Fruit fly (Drosophila melanogaster) whole organism, embryonic: ENCODE data around the gene Gycbeta100B.

Source experiments
- Bteb2 ChIP-seq: fragments of 200-800 bp; sonication (Bioruptor generic); optimal IDR thresholded peaks from 2 replicates; lab custom pipeline; 2016; ENCODE audit warnings: missing biosample characterization, missing genetic modification characterization
- CG10462 ChIP-seq: fragments of 200-800 bp; sonication (Bioruptor generic); optimal IDR thresholded peaks from 2 replicates; lab custom pipeline; 2016; ENCODE audit warnings: missing biosample characterization, missing genetic modification characterization
- CG10543 ChIP-seq: fragments of 200-800 bp; sonication (Bioruptor generic); optimal IDR thresholded peaks from 3 replicates; lab custom pipeline; 2017; ENCODE audit warnings: missing biosample characterization, mild to moderate bottlenecking, missing genetic modification characterization, moderate library complexity
- CG10979 ChIP-seq: fragments of 200-800 bp; sonication (Bioruptor generic); optimal IDR thresholded peaks from 2 replicates; lab custom pipeline; 2018; ENCODE audit warnings: missing biosample characterization, mild to moderate bottlenecking, missing genetic modification characterization, moderate library complexity
- CG12299 ChIP-seq: fragments of 200-800 bp; sonication (Bioruptor generic); optimal IDR thresholded peaks from 2 replicates; lab custom pipeline; 2018; ENCODE audit warnings: missing biosample characterization, mild to moderate bottlenecking, missing genetic modification characterization
- CG13123 ChIP-seq: fragments of 200-800 bp; sonication (Bioruptor generic); optimal IDR thresholded peaks from 2 replicates; lab custom pipeline; 2016; ENCODE audit warnings: missing biosample characterization, missing genetic modification characterization
- CG13624 ChIP-seq: fragments of 200-800 bp; sonication (Bioruptor generic); optimal IDR thresholded peaks from 2 replicates; lab custom pipeline; 2016; ENCODE audit warnings: missing biosample characterization, missing genetic modification characterization
- CG13775 ChIP-seq: fragments of 200-800 bp; sonication (Bioruptor generic); optimal IDR thresholded peaks from 3 replicates; lab custom pipeline; 2017; ENCODE audit warnings: missing biosample characterization, mild to moderate bottlenecking, missing genetic modification characterization
- CG14050 ChIP-seq: fragments of 200-800 bp; sonication (Bioruptor generic); IDR thresholded peaks from 3 replicates; pipeline ENCODE4 v1.3.6; 2022; ENCODE audit warnings: missing biosample characterization, missing genetic modification characterization
- CG14965 ChIP-seq: fragments of 200-800 bp; sonication (Bioruptor generic); optimal IDR thresholded peaks from 2 replicates; lab custom pipeline; 2016; ENCODE audit warnings: missing biosample characterization, missing genetic modification characterization, borderline replicate concordance
- CG1602 ChIP-seq: fragments of 200-800 bp; sonication (Bioruptor generic); optimal IDR thresholded peaks from 3 replicates; lab custom pipeline; 2016; ENCODE audit warnings: missing biosample characterization, missing genetic modification characterization
- CG1603 ChIP-seq: fragments of 200-800 bp; sonication (Bioruptor generic); optimal IDR thresholded peaks from 2 replicates; lab custom pipeline; 2019; ENCODE audit warnings: missing biosample characterization, mild to moderate bottlenecking, missing genetic modification characterization, moderate library complexity
- CG17385 ChIP-seq: fragments of 200-800 bp; sonication (Bioruptor generic); optimal IDR thresholded peaks from 3 replicates; lab custom pipeline; 2018; ENCODE audit warnings: missing biosample characterization, mild to moderate bottlenecking, missing genetic modification characterization
- CG18011 ChIP-seq: fragments of 200-800 bp; sonication (Bioruptor generic); optimal IDR thresholded peaks from 2 replicates; lab custom pipeline; 2017; ENCODE audit warnings: missing biosample characterization, missing genetic modification characterization, mild to moderate bottlenecking, moderate library complexity, missing genotype
- CG3407 ChIP-seq: fragments of 200-800 bp; sonication (Bioruptor generic); optimal IDR thresholded peaks from 2 replicates; lab custom pipeline; 2018; ENCODE audit warnings: missing biosample characterization, mild to moderate bottlenecking, missing genetic modification characterization
- CG4360 ChIP-seq: fragments of 200-800 bp; sonication (Bioruptor generic); IDR thresholded peaks from 2 replicates; pipeline ENCODE4 v1.3.6; 2022; ENCODE audit warnings: missing biosample characterization, missing genetic modification characterization
- CG4617 ChIP-seq: fragments of 200-800 bp; sonication (Bioruptor generic); optimal IDR thresholded peaks from 3 replicates; lab custom pipeline; 2016; ENCODE audit warnings: missing biosample characterization, missing genetic modification characterization, borderline replicate concordance
- CG6254 ChIP-seq: fragments of 200-800 bp; sonication (Bioruptor generic); optimal IDR thresholded peaks from 3 replicates; lab custom pipeline; 2017; ENCODE audit warnings: mild to moderate bottlenecking, missing biosample characterization, missing genetic modification reagents, missing genetic modification characterization
- CG6791 ChIP-seq: fragments of 200-800 bp; sonication (Bioruptor generic); IDR thresholded peaks from 3 replicates; pipeline ENCODE4 v1.3.6; 2022; ENCODE audit warnings: missing biosample characterization, missing genetic modification characterization; ENCODE audit not compliant: partially characterized antibody
- CG8290 ChIP-seq, 3 experiments: fragments of 200-800 bp; sonication (Bioruptor generic); optimal IDR thresholded peaks; 2 replicates each; lab custom pipeline; 2016 to 2019; ENCODE audit warnings: missing biosample characterization in 3 of 3, missing genetic modification characterization in 3 of 3, mild to moderate bottlenecking in 2 of 3, moderate library complexity in 1 of 3
- CG8388 ChIP-seq: fragments of 200-800 bp; sonication (Bioruptor generic); optimal IDR thresholded peaks from 2 replicates; lab custom pipeline; 2019; ENCODE audit warnings: missing biosample characterization, mild to moderate bottlenecking, missing genetic modification characterization, moderate library complexity
- Dek ChIP-seq: fragments of 200-800 bp; sonication (Bioruptor generic); optimal IDR thresholded peaks from 3 replicates; lab custom pipeline; 2019; ENCODE audit warnings: missing biosample characterization, mild to moderate bottlenecking, missing genetic modification characterization, moderate library complexity
- Dll ChIP-seq: fragments of 200-800 bp; sonication (Bioruptor generic); IDR thresholded peaks from 4 replicates; pipeline ENCODE4 v1.3.6; 2022; ENCODE audit warnings: missing biosample characterization, missing genetic modification characterization; ENCODE audit not compliant: partially characterized antibody
- Fer2 ChIP-seq: fragments of 200-800 bp; sonication (Bioruptor generic); optimal IDR thresholded peaks from 2 replicates; lab custom pipeline; 2018; ENCODE audit warnings: missing biosample characterization, mild to moderate bottlenecking, missing genetic modification characterization, moderate library complexity
- MESR4 ChIP-seq: fragments of 200-800 bp; sonication (Bioruptor generic); optimal IDR thresholded peaks from 2 replicates; lab custom pipeline; 2018; ENCODE audit warnings: missing biosample characterization, mild to moderate bottlenecking, missing genetic modification characterization, moderate library complexity
- Med ChIP-seq: fragments of 200-800 bp; sonication (Bioruptor generic); peaks from one replicate; lab custom pipeline; 2016; ENCODE audit warnings: missing biosample characterization, missing genetic modification characterization, mild to moderate bottlenecking, inconsistent platforms, moderate library complexity
- Nf-YA ChIP-seq: fragments of 200-800 bp; sonication (Bioruptor generic); IDR thresholded peaks from 2 replicates; pipeline ENCODE4 v1.3.6; 2022; ENCODE audit warnings: missing biosample characterization, missing genetic modification characterization
- Opbp ChIP-seq: fragments of 200-800 bp; sonication (Bioruptor generic); IDR thresholded peaks from 3 replicates; pipeline ENCODE4 v1.3.6; 2022; ENCODE audit warnings: missing biosample characterization, missing genetic modification characterization; ENCODE audit not compliant: partially characterized antibody
- Side ChIP-seq: fragments of 200-800 bp; sonication (Bioruptor generic); optimal IDR thresholded peaks from 2 replicates; lab custom pipeline; 2016; ENCODE audit warnings: missing biosample characterization, missing genetic modification characterization
- Sry-β ChIP-seq: fragments of 200-800 bp; sonication (Bioruptor generic); optimal IDR thresholded peaks from 2 replicates; lab custom pipeline; 2018; ENCODE audit warnings: missing biosample characterization, mild to moderate bottlenecking, missing genetic modification characterization, moderate library complexity
- Usf ChIP-seq: fragments of 200-800 bp; sonication (Bioruptor generic); optimal IDR thresholded peaks from 2 replicates; lab custom pipeline; 2017; ENCODE audit warnings: missing genotype, missing biosample characterization, missing genetic modification characterization
- YL-1 ChIP-seq: fragments of 200-800 bp; sonication (Bioruptor generic); optimal IDR thresholded peaks from 3 replicates; lab custom pipeline; 2017; ENCODE audit warnings: missing biosample characterization, mild to moderate bottlenecking, missing genetic modification characterization
- ac ChIP-seq: fragments of 200-800 bp; sonication (Bioruptor generic); optimal IDR thresholded peaks from 3 replicates; lab custom pipeline; 2017; ENCODE audit warnings: missing biosample characterization, mild to moderate bottlenecking, missing genetic modification characterization
- bbx ChIP-seq: fragments of 200-800 bp; sonication (Bioruptor generic); IDR thresholded peaks from 2 replicates; pipeline ENCODE4 v1.3.6; 2022; ENCODE audit warnings: missing biosample characterization, missing genetic modification characterization; ENCODE audit not compliant: partially characterized antibody
- bigmax ChIP-seq: fragments of 200-800 bp; sonication (Bioruptor generic); optimal IDR thresholded peaks from 2 replicates; lab custom pipeline; 2018; ENCODE audit warnings: missing biosample characterization, mild to moderate bottlenecking, missing genetic modification characterization
- br ChIP-seq: fragments of >200 bp; optimal IDR thresholded peaks from 2 replicates; lab custom pipeline; 2017
- btn ChIP-seq: fragments of 200-800 bp; sonication (Bioruptor generic); optimal IDR thresholded peaks from 2 replicates; lab custom pipeline; 2016; ENCODE audit warnings: missing biosample characterization, missing genetic modification characterization
- cad ChIP-seq: fragments of >200 bp; optimal IDR thresholded peaks from 2 replicates; lab custom pipeline; 2017; ENCODE audit warnings: missing biosample characterization, missing genetic modification characterization
- dm ChIP-seq: fragments of 200-800 bp; sonication (Bioruptor generic); optimal IDR thresholded peaks from 3 replicates; lab custom pipeline; 2016; ENCODE audit warnings: missing biosample characterization, missing genetic modification characterization
- dpn ChIP-seq, 2 experiments: fragments of 200-800 bp; sonication (Bioruptor generic); optimal IDR thresholded peaks; 3 replicates each; lab custom pipeline; 2016; ENCODE audit warnings: missing biosample characterization in 2 of 2, missing genetic modification characterization in 2 of 2
- ewg ChIP-seq: fragments of 200-800 bp; sonication (Bioruptor generic); optimal IDR thresholded peaks from 3 replicates; lab custom pipeline; 2017; ENCODE audit warnings: mild to moderate bottlenecking, missing biosample characterization, missing genetic modification reagents, missing genetic modification characterization
- exex ChIP-seq: fragments of 200-800 bp; sonication (Bioruptor generic); optimal IDR thresholded peaks from 4 replicates; lab custom pipeline; 2018; ENCODE audit warnings: missing biosample characterization, mild to moderate bottlenecking, missing genetic modification characterization, moderate library complexity
- fd3F ChIP-seq: fragments of 200-800 bp; sonication (Bioruptor generic); optimal IDR thresholded peaks from 2 replicates; lab custom pipeline; 2018; ENCODE audit warnings: missing biosample characterization, mild to moderate bottlenecking, missing genetic modification characterization, moderate library complexity
- lola ChIP-seq, 3 experiments: fragments of >200 bp in 2 of 3; fragments of 200-800 bp in 1 of 3; sonication (Bioruptor generic) in 1 of 3; optimal IDR thresholded peaks; 2 replicates each; lab custom pipeline; 2017 to 2019; ENCODE audit warnings: missing biosample characterization in 3 of 3, missing genetic modification characterization in 3 of 3, mild to moderate bottlenecking in 1 of 3, moderate library complexity in 1 of 3
- nmo ChIP-seq: fragments of 200-800 bp; sonication (Bioruptor generic); optimal IDR thresholded peaks from 2 replicates; lab custom pipeline; 2018; ENCODE audit warnings: missing biosample characterization, mild to moderate bottlenecking, missing genetic modification characterization, moderate library complexity
- otp ChIP-seq: fragments of 200-800 bp; sonication (Bioruptor generic); IDR thresholded peaks from 3 replicates; pipeline ENCODE4, ENCODE4 v1.3.6; 2022; ENCODE audit warnings: missing biosample characterization, missing genetic modification characterization
- pzg ChIP-seq: fragments of 200-800 bp; sonication (Bioruptor generic); optimal IDR thresholded peaks from 3 replicates; lab custom pipeline; 2018; ENCODE audit warnings: missing biosample characterization, mild to moderate bottlenecking, missing genetic modification characterization, moderate library complexity
- salm ChIP-seq: fragments of 200-800 bp; sonication (Bioruptor generic); optimal IDR thresholded peaks from 2 replicates; lab custom pipeline; 2018; ENCODE audit warnings: missing biosample characterization, mild to moderate bottlenecking, missing genetic modification characterization
- ssp ChIP-seq: fragments of 200-800 bp; sonication (Bioruptor generic); IDR thresholded peaks from 2 replicates; pipeline ENCODE4 v1.3.6; 2022; ENCODE audit warnings: missing biosample characterization, missing genetic modification characterization

Gene Gycbeta100B

dm6 chr3R:31218214-31218876, 84.2 kb downstream of the Gycbeta100B start (continued):
- TF ChIP-seq Nf-YA (GFP tag; lab: Robert Waterston, UW) (no peak), CG17385 (peak; percentile 47), Opbp (no peak), Sry-β (GFP tag; lab: Kevin White, UChicago) (no peak), nmo (GFP tag; lab: Kevin White, UChicago) (peak; percentile 13), CG6791 (GFP tag; lab: Robert Waterston, UW) (no peak), Fer2 (tag; lab: Kevin White, UChicago) (no peak), Dek (tag; lab: Kevin White, UChicago) (peak; percentile 9), CG12299 (tag; lab: Kevin White, UChicago) (peak; percentile 6), CG1602 (GFP tag; lab: Kevin White, UChicago) (no peak), Usf (GFP tag; lab: Kevin White, UChicago) (no peak), CG6254 (GFP tag; lab: Kevin White, UChicago) (peak; percentile 50), CG4360 (GFP tag; lab: Robert Waterston, UW) (no peak), Bteb2 (no peak), CG13624 (GFP tag; lab: Kevin White, UChicago) (peak; percentile 18), bbx (GFP tag; lab: Robert Waterston, UW) (no peak), CG13123 (GFP tag; lab: Kevin White, UChicago) (no peak), CG13775 (GFP tag; lab: Kevin White, UChicago) (no peak), dm (GFP tag; lab: Kevin White, UChicago) (peak; percentile 62), br (lab: Kevin White, UChicago) (no peak), pzg (GFP tag; lab: Kevin White, UChicago) (peak; percentile 4), CG10979 (tag; lab: Kevin White, UChicago) (no peak), CG10462 (GFP tag; lab: Kevin White, UChicago) (no peak), CG18011 (no peak), Med (peak; percentile 67), CG1603 (peak; percentile 11), lola (GFP tag; optimal IDR thresholded peaks at IDR 0.05; lab: Kevin White, UChicago) (no peak), CG10543 (GFP tag; lab: Kevin White, UChicago) (peak; percentile 50), CG3407 (GFP tag; lab: Kevin White, UChicago) (no peak), CG4617 (GFP tag; lab: Kevin White, UChicago) (peak; percentile 19), ac (no peak), MESR4 (GFP tag; lab: Kevin White, UChicago) (peak; percentile 49), salm (peak; percentile 1), YL-1 (peak; percentile 96), otp (GFP tag; lab: Robert Waterston, UW) (no peak), Side (GFP tag; lab: Kevin White, UChicago) (no peak), ewg (GFP tag; lab: Kevin White, UChicago) (no peak), btn (GFP tag; lab: Kevin White, UChicago) (no peak), CG14050 (GFP tag; lab: Robert Waterston, UW) (no peak), CG8388 (GFP tag; lab: Kevin White, UChicago) (no peak), CG14965 (GFP tag; lab: Kevin White, UChicago) (no peak), Dll (GFP tag; lab: Robert Waterston, UW) (no peak), ssp (GFP tag; lab: Robert Waterston, UW) (no peak), dpn (GFP tag; optimal IDR thresholded peaks at IDR 0.05; lab: Kevin White, UChicago) (no peak), bigmax (GFP tag; lab: Kevin White, UChicago) (peak; percentile 100), cad (GFP tag; lab: Kevin White, UChicago) (no peak), fd3F (GFP tag; lab: Kevin White, UChicago) (no peak), exex (tag; lab: Kevin White, UChicago) (peak; percentile 50), CG8290 (GFP tag; optimal IDR thresholded peaks at IDR 0.05; lab: Kevin White, UChicago) (no peak), CG8290 (tag; optimal IDR thresholded peaks at IDR 0.05; lab: Kevin White, UChicago) (peak in 1 of 2 experiments; percentile 17)
